Worm (Caenorhabditis elegans): ENCODE results near the gene T13C2.7.

DNA sequence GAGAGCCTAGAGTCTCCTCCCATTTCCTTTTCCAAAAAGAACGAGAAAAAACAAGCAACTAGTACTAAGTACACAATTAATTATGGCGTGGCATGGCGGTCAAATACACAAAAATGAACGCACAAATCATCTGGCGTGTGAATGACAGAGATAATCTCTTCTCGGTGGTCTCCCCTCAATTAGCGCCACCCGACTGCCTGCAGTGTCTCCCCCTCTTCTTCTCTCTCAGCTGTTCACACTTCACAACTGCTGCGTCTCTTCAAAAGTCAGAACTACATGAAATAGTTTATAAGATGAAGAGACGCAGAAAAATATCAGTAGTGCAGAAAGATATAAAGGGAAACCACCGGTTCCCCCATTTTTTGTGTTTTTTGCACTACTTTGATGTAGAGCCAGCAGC lies 48.2 kb downstream of the T13C2.7 start:
- no peak for TF ChIP-seq tra-4 (tag; optimal IDR thresholded peaks at IDR 0.05)
- no peak for TF ChIP-seq sea-1 (GFP tag; conservative IDR thresholded peaks at IDR 0.05)
- TF ChIP-seq pes-1 (GFP tag; IDR thresholded peaks at IDR 0.05) = no peak
- no peak for TF ChIP-seq ama-1 (optimal IDR thresholded peaks at IDR 0.05)
- TF ChIP-seq flt-1 (GFP tag; IDR thresholded peaks at IDR 0.05) = no peak
- no peak for TF ChIP-seq tbx-11 (GFP tag; IDR thresholded peaks at IDR 0.05)
- no peak for TF ChIP-seq aly-1 (tag; optimal IDR thresholded peaks at IDR 0.05)
- TF ChIP-seq hmg-4 (GFP tag; optimal IDR thresholded peaks at IDR 0.05) = peak; percentile 30
- no peak for TF ChIP-seq ets-7 (tag; optimal IDR thresholded peaks at IDR 0.05)
- TF ChIP-seq hmbx-1 (tag; optimal IDR thresholded peaks at IDR 0.05) = no peak
